Worm (Caenorhabditis elegans) whole organism, late embryonic: ENCODE results near the gene hda-5.

Experiments
- C08G9.2 ChIP-seq: sonication (generic microtip); optimal IDR thresholded peaks from 2 replicates; lab custom pipeline; 2016; ENCODE audit warnings: mild to moderate bottlenecking, missing genetic modification characterization, moderate library complexity, missing compliant biosample characterization
- C38D4.7 ChIP-seq: fragments of 200-800 bp; sonication (Bioruptor generic); optimal IDR thresholded peaks from 2 replicates; lab custom pipeline; 2018; ENCODE audit warnings: mild to moderate bottlenecking, missing genetic modification characterization, moderate library complexity, missing compliant biosample characterization
- F13H6.1 ChIP-seq: sonication (generic microtip); optimal IDR thresholded peaks from 2 replicates; lab custom pipeline; 2016; ENCODE audit warnings: missing genetic modification characterization, missing compliant biosample characterization
- K02D7.2 ChIP-seq: sonication (generic microtip); optimal IDR thresholded peaks from 2 replicates; lab custom pipeline; 2017; ENCODE audit warnings: mild to moderate bottlenecking, missing genetic modification characterization, missing compliant biosample characterization
- K09A11.1 ChIP-seq: sonication (generic microtip); optimal IDR thresholded peaks from 2 replicates; lab custom pipeline; 2017; ENCODE audit warnings: antibody characterized with exemption, mild to moderate bottlenecking, missing genetic modification characterization, missing compliant biosample characterization; ENCODE audit not compliant: insufficient read depth
- T23F11.4 ChIP-seq: fragments of 200-800 bp; sonication (Bioruptor generic); optimal IDR thresholded peaks from 2 replicates; lab custom pipeline; 2018; ENCODE audit warnings: mild to moderate bottlenecking, missing genetic modification characterization, missing compliant biosample characterization
- Y22D7AL.16 ChIP-seq: sonication (generic microtip); optimal IDR thresholded peaks from 2 replicates; lab custom pipeline; 2016; ENCODE audit warnings: missing genetic modification characterization, missing compliant biosample characterization
- ahr-1 ChIP-seq: sonication (generic microtip); optimal IDR thresholded peaks from 2 replicates; lab custom pipeline; 2016; ENCODE audit warnings: missing genetic modification characterization, missing compliant biosample characterization
- ama-1 ChIP-seq: fragments of 150-350 bp; optimal IDR thresholded peaks from 2 replicates; lab custom pipeline; 2014
- ceh-14 ChIP-seq: sonication (generic microtip); optimal IDR thresholded peaks from 2 replicates; lab custom pipeline; 2016; ENCODE audit warnings: missing genotype, missing genetic modification characterization, missing compliant biosample characterization
- ceh-18 ChIP-seq: sonication (generic microtip); optimal IDR thresholded peaks from 2 replicates; lab custom pipeline; 2016; ENCODE audit warnings: missing genetic modification characterization, missing compliant biosample characterization
- ceh-19 ChIP-seq: fragments of 200-800 bp; sonication (Bioruptor generic); optimal IDR thresholded peaks from 2 replicates; lab custom pipeline; 2018; ENCODE audit warnings: mild to moderate bottlenecking, missing genetic modification characterization, missing compliant biosample characterization
- ceh-2 ChIP-seq: sonication (generic microtip); optimal IDR thresholded peaks from 2 replicates; lab custom pipeline; 2016; ENCODE audit warnings: missing genotype, missing genetic modification characterization, missing compliant biosample characterization
- ceh-22 ChIP-seq: sonication (generic microtip); optimal IDR thresholded peaks from 2 replicates; lab custom pipeline; 2017; ENCODE audit warnings: missing biosample characterization, missing genetic modification characterization
- ceh-24 ChIP-seq: sonication (generic microtip); optimal IDR thresholded peaks from 2 replicates; lab custom pipeline; 2016; ENCODE audit warnings: mild to moderate bottlenecking, missing genetic modification characterization, missing compliant biosample characterization
- ceh-30 ChIP-seq: fragments of 150-350 bp; optimal IDR thresholded peaks from 2 replicates; lab custom pipeline; 2014; ENCODE audit warnings: missing biosample characterization, missing genetic modification characterization
- ceh-34 ChIP-seq: sonication (generic microtip); optimal IDR thresholded peaks from 2 replicates; lab custom pipeline; 2016; ENCODE audit warnings: mild to moderate bottlenecking, missing genetic modification characterization, missing compliant biosample characterization
- ceh-6 ChIP-seq: fragments of 200-800 bp; sonication (Bioruptor generic); optimal IDR thresholded peaks from 2 replicates; lab custom pipeline; 2018; ENCODE audit warnings: mild to moderate bottlenecking, missing genetic modification characterization, missing compliant biosample characterization
- che-1 ChIP-seq: sonication (generic microtip); optimal IDR thresholded peaks from 2 replicates; lab custom pipeline; 2016; ENCODE audit warnings: mild to moderate bottlenecking, missing genetic modification characterization, missing compliant biosample characterization
- dmd-4 ChIP-seq: sonication (generic microtip); optimal IDR thresholded peaks from 2 replicates; lab custom pipeline; 2016; ENCODE audit warnings: borderline replicate concordance, missing genetic modification characterization, missing compliant biosample characterization
- dve-1 ChIP-seq: sonication (generic microtip); optimal IDR thresholded peaks from 2 replicates; lab custom pipeline; 2017; ENCODE audit warnings: antibody characterized with exemption, mild to moderate bottlenecking, missing genetic modification characterization, missing compliant biosample characterization
- elt-4 ChIP-seq: sonication (generic microtip); optimal IDR thresholded peaks from 2 replicates; lab custom pipeline; 2016; ENCODE audit warnings: missing genetic modification characterization, missing compliant biosample characterization
- ets-4 ChIP-seq: sonication (generic microtip); optimal IDR thresholded peaks from 2 replicates; lab custom pipeline; 2016; ENCODE audit warnings: missing genetic modification characterization, missing compliant biosample characterization
- eyg-1 ChIP-seq: sonication (generic microtip); optimal IDR thresholded peaks from 2 replicates; lab custom pipeline; 2016; ENCODE audit warnings: missing genotype, missing genetic modification characterization, missing compliant biosample characterization
- hlh-13 ChIP-seq: fragments of 200-800 bp; sonication (Bioruptor generic); optimal IDR thresholded peaks from 2 replicates; lab custom pipeline; 2018; ENCODE audit warnings: mild to moderate bottlenecking, missing genetic modification characterization, missing compliant biosample characterization
- hlh-15 ChIP-seq: sonication (generic microtip); optimal IDR thresholded peaks from 2 replicates; lab custom pipeline; 2016; ENCODE audit warnings: missing genetic modification characterization, missing compliant biosample characterization
- hlh-6 ChIP-seq: sonication (generic microtip); optimal IDR thresholded peaks from 2 replicates; lab custom pipeline; 2016; ENCODE audit warnings: missing genotype, missing genetic modification characterization, missing compliant biosample characterization
- lim-6 ChIP-seq: sonication (generic microtip); optimal IDR thresholded peaks from 2 replicates; lab custom pipeline; 2016; ENCODE audit warnings: missing genetic modification characterization, missing compliant biosample characterization
- lin-11 ChIP-seq: fragments of 200-800 bp; sonication (Bioruptor generic); optimal IDR thresholded peaks from 2 replicates; lab custom pipeline; 2018; ENCODE audit warnings: mild to moderate bottlenecking, missing genetic modification characterization, missing compliant biosample characterization
- nfya-1 ChIP-seq: sonication (generic microtip); optimal IDR thresholded peaks from 2 replicates; lab custom pipeline; 2017; ENCODE audit warnings: missing genetic modification characterization, mild to moderate bottlenecking, missing compliant biosample characterization, antibody characterized with exemption, moderate library complexity
- npax-4 ChIP-seq: sonication (generic microtip); optimal IDR thresholded peaks from 2 replicates; lab custom pipeline; 2016; ENCODE audit warnings: missing genetic modification characterization, missing compliant biosample characterization
- odd-2 ChIP-seq: sonication (generic microtip); optimal IDR thresholded peaks from 2 replicates; lab custom pipeline; 2017; ENCODE audit warnings: antibody characterized with exemption, mild to moderate bottlenecking, missing genetic modification characterization, missing compliant biosample characterization
- pag-3 ChIP-seq: sonication (generic microtip); optimal IDR thresholded peaks from 2 replicates; lab custom pipeline; 2016; ENCODE audit warnings: missing compliant biosample characterization, missing genetic modification characterization, borderline replicate concordance
- pha-2 ChIP-seq: sonication (generic microtip); optimal IDR thresholded peaks from 2 replicates; lab custom pipeline; 2017; ENCODE audit warnings: mild to moderate bottlenecking, missing genetic modification characterization, missing compliant biosample characterization
- pros-1 ChIP-seq: fragments of 150-350 bp; optimal IDR thresholded peaks from 2 replicates; lab custom pipeline; 2014; ENCODE audit warnings: missing biosample characterization, missing genetic modification reagents, missing genetic modification characterization
- ref-2 ChIP-seq: sonication (generic microtip); optimal IDR thresholded peaks from 2 replicates; lab custom pipeline; 2016; ENCODE audit warnings: missing genetic modification characterization, missing compliant biosample characterization
- rnt-1 ChIP-seq: sonication (generic microtip); optimal IDR thresholded peaks from 2 replicates; lab custom pipeline; 2016; ENCODE audit warnings: missing genetic modification characterization, missing compliant biosample characterization
- sdc-2 ChIP-seq: sonication (generic microtip); optimal IDR thresholded peaks from 2 replicates; lab custom pipeline; 2016; ENCODE audit warnings: missing genotype, missing genetic modification characterization, missing compliant biosample characterization
- sox-2 ChIP-seq: fragments of 200-800 bp; sonication (Bioruptor generic); IDR thresholded peaks from 2 replicates; pipeline ENCODE4 v1.3.6; 2022; ENCODE audit warnings: missing genetic modification reagents, missing genetic modification characterization, missing compliant biosample characterization
- sox-4 ChIP-seq: sonication (generic microtip); optimal IDR thresholded peaks from 2 replicates; lab custom pipeline; 2017; ENCODE audit warnings: mild to moderate bottlenecking, missing genetic modification characterization, inconsistent platforms, missing compliant biosample characterization
- tbx-2 ChIP-seq: sonication (generic microtip); optimal IDR thresholded peaks from 2 replicates; lab custom pipeline; 2016; ENCODE audit warnings: missing genetic modification characterization, missing compliant biosample characterization
- ttx-3 ChIP-seq: sonication (generic microtip); optimal IDR thresholded peaks from 2 replicates; lab custom pipeline; 2016; ENCODE audit warnings: missing genetic modification reagents, missing genetic modification characterization, missing compliant biosample characterization
- unc-3 ChIP-seq, 2 experiments: fragments of 200-800 bp in 1 of 2; sonication (Bioruptor generic) in 1 of 2; sonication (generic microtip) in 1 of 2; conservative IDR thresholded peaks in 1 of 2; optimal IDR thresholded peaks in 1 of 2; 2 replicates each; pipeline versions ENCODE4 v1.3.6 to Lab custom; 2016 to 2022; ENCODE audit warnings: missing compliant biosample characterization in 2 of 2, missing genetic modification characterization in 2 of 2, missing genetic modification reagents in 1 of 2
- unc-42 ChIP-seq: sonication (generic microtip); optimal IDR thresholded peaks from 2 replicates; lab custom pipeline; 2016; ENCODE audit warnings: missing genotype, missing genetic modification characterization, missing compliant biosample characterization
- unc-55 ChIP-seq: sonication (generic microtip); optimal IDR thresholded peaks from 2 replicates; lab custom pipeline; 2017; ENCODE audit warnings: missing biosample characterization, missing genetic modification reagents, missing genetic modification characterization
- zip-5 ChIP-seq: sonication (generic microtip); optimal IDR thresholded peaks from 2 replicates; lab custom pipeline; 2016; ENCODE audit warnings: missing genetic modification characterization, missing compliant biosample characterization
- ztf-16 ChIP-seq: sonication (generic microtip); optimal IDR thresholded peaks from 2 replicates; lab custom pipeline; 2017; ENCODE audit warnings: missing genetic modification characterization, missing compliant biosample characterization

hda-5 gene

ce11 chrII:11749490-11750172, 49.2 kb upstream of the hda-5 start (continued):
- peak; percentile 4 for TF ChIP-seq che-1
- TF ChIP-seq eyg-1 = peak; percentile 37
- no peak for TF ChIP-seq hlh-15 (tag; lab: Kevin White, UChicago)
- TF ChIP-seq unc-42 (tag; lab: Kevin White, UChicago) = peak; percentile 84
- TF ChIP-seq sox-2 (GFP tag; lab: Robert Waterston, UW) = peak; percentile 1; the same call in 1 of the 2 replicates
- TF ChIP-seq ceh-2 (tag; lab: Kevin White, UChicago) = peak; percentile 55
- TF ChIP-seq dve-1 (tag; lab: Kevin White, UChicago) = peak; percentile 77
- TF ChIP-seq K02D7.2 = no peak
- no peak for TF ChIP-seq ceh-24 (tag; lab: Kevin White, UChicago)
- peak; percentile 94 for TF ChIP-seq ceh-34 (tag; lab: Kevin White, UChicago)
- TF ChIP-seq rnt-1 (tag; lab: Kevin White, UChicago) = peak; percentile 89
- peak; percentile 82 for TF ChIP-seq F13H6.1 (tag; lab: Kevin White, UChicago)
- no peak for TF ChIP-seq Y22D7AL.16
- TF ChIP-seq unc-3 (GFP tag; conservative IDR thresholded peaks at IDR 0.05; lab: Robert Waterston, UW) = no peak
- peak; percentile 70 for TF ChIP-seq unc-3 (tag; optimal IDR thresholded peaks at IDR 0.05; lab: Kevin White, UChicago)
- TF ChIP-seq sox-4 (tag; lab: Kevin White, UChicago) = no peak
- peak; percentile 1 for TF ChIP-seq zip-5 (tag; lab: Kevin White, UChicago)
- peak; percentile 13 for TF ChIP-seq lim-6 (tag; lab: Kevin White, UChicago)
- TF ChIP-seq odd-2 (tag; lab: Kevin White, UChicago) = no peak
- no peak for TF ChIP-seq hlh-6 (tag; lab: Kevin White, UChicago)
- TF ChIP-seq pha-2 = peak; percentile 61
- TF ChIP-seq ref-2 (tag; lab: Kevin White, UChicago) = peak; percentile 89
- TF ChIP-seq ceh-6 = peak; percentile 25
- peak; percentile 35 for TF ChIP-seq ceh-30 (tag; lab: Kevin White, UChicago)
- TF ChIP-seq ceh-19 = peak; percentile 68
- TF ChIP-seq sdc-2 (tag; lab: Kevin White, UChicago) = peak; percentile 62
- no peak for TF ChIP-seq ttx-3 (tag; lab: Kevin White, UChicago)
- no peak for TF ChIP-seq K09A11.1
- peak; percentile 55 for TF ChIP-seq ztf-16 (tag; lab: Kevin White, UChicago)

- no peak for TF ChIP-seq unc-3 (GFP tag; conservative IDR thresholded peaks at IDR 0.05; lab: Robert Waterston, UW)
- TF ChIP-seq unc-3 (tag; optimal IDR thresholded peaks at IDR 0.05; lab: Kevin White, UChicago) = no peak
- TF ChIP-seq pag-3 = peak; percentile 27
- peak; percentile 4 for TF ChIP-seq rnt-1 (tag; lab: Kevin White, UChicago)
- peak; percentile 47 for TF ChIP-seq unc-55
- TF ChIP-seq tbx-2 (tag; lab: Kevin White, UChicago) = peak; percentile 50
- TF ChIP-seq K09A11.1 = no peak
- TF ChIP-seq pros-1 (tag; lab: Kevin White, UChicago) = no peak
- no peak for TF ChIP-seq ztf-16 (tag; lab: Kevin White, UChicago)
- TF ChIP-seq lin-11 (tag; lab: Kevin White, UChicago) = no peak
- TF ChIP-seq pha-2 = no peak
- TF ChIP-seq sox-4 (tag; lab: Kevin White, UChicago) = no peak
- no peak for TF ChIP-seq T23F11.4
- TF ChIP-seq odd-2 (tag; lab: Kevin White, UChicago) = no peak
- TF ChIP-seq ceh-34 (tag; lab: Kevin White, UChicago) = peak; percentile 79
- TF ChIP-seq C08G9.2 = peak; percentile 37
- no peak for TF ChIP-seq C38D4.7 (GFP tag; lab: Kevin White, UChicago)
- no peak for TF ChIP-seq ceh-24 (tag; lab: Kevin White, UChicago)
- no peak for TF ChIP-seq dmd-4 (tag; lab: Kevin White, UChicago)
- no peak for TF ChIP-seq sdc-2 (tag; lab: Kevin White, UChicago)
- no peak for TF ChIP-seq hlh-13 (GFP tag; lab: Kevin White, UChicago)
- no peak for TF ChIP-seq elt-4 (tag; lab: Kevin White, UChicago)
- TF ChIP-seq unc-42 (tag; lab: Kevin White, UChicago) = peak; percentile 75
- no peak for TF ChIP-seq ama-1 (lab: Kevin White, UChicago)
- peak; percentile 18 for TF ChIP-seq ceh-18 (tag; lab: Kevin White, UChicago)
- no peak for TF ChIP-seq ets-4 (tag; lab: Kevin White, UChicago)
- TF ChIP-seq ahr-1 (tag; lab: Kevin White, UChicago) = no peak
- TF ChIP-seq lim-6 (tag; lab: Kevin White, UChicago) = peak; percentile 31
- TF ChIP-seq npax-4 (tag; lab: Kevin White, UChicago) = no peak
- peak; percentile 35 for TF ChIP-seq ceh-14
- no peak for TF ChIP-seq ceh-6
- TF ChIP-seq hlh-15 (tag; lab: Kevin White, UChicago) = no peak
- no peak for TF ChIP-seq ttx-3 (tag; lab: Kevin White, UChicago)
- peak; percentile 46 for TF ChIP-seq nfya-1 (tag; lab: Kevin White, UChicago)
- no peak for TF ChIP-seq ceh-22
Measured at ce11 chrII:11751615-11752174, 47.1 kb upstream of the hda-5 start.
